Worm (Caenorhabditis elegans): ENCODE results near the gene R08C7.4.

- no peak for TF ChIP-seq nhr-28 (tag; optimal IDR thresholded peaks at IDR 0.05)
- TF ChIP-seq pqm-1 (tag; optimal IDR thresholded peaks at IDR 0.05), result no peak
- no peak for TF ChIP-seq unc-62 (GFP tag; optimal IDR thresholded peaks at IDR 0.05)
- no peak for TF ChIP-seq elt-2 (tag; optimal IDR thresholded peaks at IDR 0.05)
- TF ChIP-seq blmp-1 (tag; optimal IDR thresholded peaks at IDR 0.05), result no peak
- no peak for TF ChIP-seq lin-39 (tag; optimal IDR thresholded peaks at IDR 0.05)
- TF ChIP-seq mef-2 (tag; optimal IDR thresholded peaks at IDR 0.05), result no peak
- TF ChIP-seq aha-1 (tag; optimal IDR thresholded peaks at IDR 0.05), result no peak
- TF ChIP-seq aly-2 (tag; optimal IDR thresholded peaks at IDR 0.05), result no peak
- TF ChIP-seq nhr-19 (GFP tag; conservative IDR thresholded peaks at IDR 0.05), result no peak
Observed at ce11 chrIV:4411948-4412335, 22.9 kb upstream of the R08C7.4 start.
